Worm (Caenorhabditis elegans): ENCODE results near the gene nex-3.

nex-3 gene

ce11 chrIII:4441781-4442180 is at the start of gene nex-3:
TSS of gene nex-3 (plus strand) at chrIII:4442081.
- TF ChIP-seq efl-1 (optimal IDR thresholded peaks at IDR 0.05) (no peak), efl-1 (GFP tag; optimal IDR thresholded peaks at IDR 0.05 in 1 of 2) (peak in 1 of 2 experiments; percentile 76), elt-3 (tag; optimal IDR thresholded peaks at IDR 0.05) (no peak), lin-15B (tag; optimal IDR thresholded peaks at IDR 0.05) (no peak)

DNA sequence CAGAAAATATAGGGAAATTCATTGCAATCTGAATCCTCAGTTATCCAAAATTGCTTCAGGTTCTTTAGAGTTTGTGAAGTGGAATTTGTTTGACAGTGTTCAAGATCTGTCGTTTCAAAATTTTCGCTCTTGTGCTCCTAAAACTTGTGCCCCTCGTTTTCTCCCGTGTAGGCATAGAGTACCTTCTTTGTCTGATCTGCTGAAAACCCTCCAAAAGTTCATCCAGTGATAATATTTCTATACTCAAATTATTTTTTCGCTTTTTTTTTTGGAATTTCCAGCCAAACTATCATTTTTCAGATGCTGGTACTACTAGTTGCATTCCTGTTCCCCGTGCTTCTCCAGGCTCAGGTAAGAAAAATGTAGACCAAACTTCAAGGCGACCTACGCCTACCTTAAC is 47.4 kb upstream of the nex-3 start, which contains the start of gene R07E5.4:
Gene R07E5.4, plus strand, starts transcription at position 301 of the 400 bp plus-strand sequence.
- TF ChIP-seq egl-13 (tag; optimal IDR thresholded peaks at IDR 0.05) (no peak), nhr-12 (tag; optimal IDR thresholded peaks at IDR 0.05) (no peak), zag-1 (tag; optimal IDR thresholded peaks at IDR 0.05) (no peak), zip-4 (GFP tag; optimal IDR thresholded peaks at IDR 0.05) (no peak), lin-35 (GFP tag; optimal IDR thresholded peaks at IDR 0.05) (no peak), aha-1 (tag; optimal IDR thresholded peaks at IDR 0.05) (no peak), irx-1 (tag; optimal IDR thresholded peaks at IDR 0.05) (no peak), ztf-11 (tag; optimal IDR thresholded peaks at IDR 0.05) (no peak)

DNA sequence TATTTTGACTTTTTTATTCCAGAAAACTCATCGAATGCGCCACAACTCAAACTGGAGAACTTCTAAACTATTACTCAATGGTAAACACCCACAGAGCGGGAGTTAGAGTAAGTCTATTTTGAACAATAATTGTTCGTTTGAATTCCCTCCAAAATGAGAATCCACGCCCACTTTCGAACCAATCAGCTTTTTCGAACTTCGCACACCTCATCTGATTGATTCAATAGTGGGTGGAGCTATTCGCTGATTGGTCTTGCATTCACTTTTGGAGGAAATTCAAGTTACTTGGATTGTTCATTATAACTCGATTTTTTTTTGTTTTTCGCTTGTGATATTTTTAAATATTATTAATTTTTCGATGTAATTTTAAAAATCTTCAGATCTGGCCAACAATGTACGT is 46.0 kb upstream of the nex-3 start:
- no peak for TF ChIP-seq nhr-71 (tag; optimal IDR thresholded peaks at IDR 0.05)
- no peak for TF ChIP-seq pag-3 (tag; optimal IDR thresholded peaks at IDR 0.05; ENCODE audit: borderline replicate concordance, insufficient read depth)
- no peak for TF ChIP-seq zip-4 (GFP tag; optimal IDR thresholded peaks at IDR 0.05)
- no peak for TF ChIP-seq sup-37 (GFP tag; optimal IDR thresholded peaks at IDR 0.05)
- no peak for TF ChIP-seq irx-1 (tag; optimal IDR thresholded peaks at IDR 0.05)
- TF ChIP-seq elt-2 (tag; optimal IDR thresholded peaks at IDR 0.05): no peak
- no peak for TF ChIP-seq ets-5 (GFP tag; IDR thresholded peaks at IDR 0.05)
- TF ChIP-seq C04F5.9 (tag; optimal IDR thresholded peaks at IDR 0.05): no peak
- TF ChIP-seq lin-35 (GFP tag; optimal IDR thresholded peaks at IDR 0.05): no peak
- no peak for TF ChIP-seq sox-4 (tag; optimal IDR thresholded peaks at IDR 0.05)
- no peak for TF ChIP-seq nhr-84 (tag; optimal IDR thresholded peaks at IDR 0.05)
- TF ChIP-seq ztf-4 (tag; optimal IDR thresholded peaks at IDR 0.05): no peak

ce11 chrIII:4397115-4397514 is 44.8 kb upstream of the nex-3 start, which contains the start of gene R07E5.5:
TSS of gene R07E5.5 (plus strand) at chrIII:4397415.
- TF ChIP-seq snpc-4 (tag; optimal IDR thresholded peaks at IDR 0.05) (no peak), egl-27 (tag; optimal IDR thresholded peaks at IDR 0.05) (no peak), hpl-2 (GFP tag; optimal IDR thresholded peaks at IDR 0.05) (no peak), fkh-10 (GFP tag; optimal IDR thresholded peaks at IDR 0.05) (no peak), sox-4 (tag; optimal IDR thresholded peaks at IDR 0.05) (no peak), lin-13 (GFP tag; optimal IDR thresholded peaks at IDR 0.05) (no peak), hlh-4 (tag; optimal IDR thresholded peaks at IDR 0.05) (no peak), lin-35 (GFP tag; optimal IDR thresholded peaks at IDR 0.05) (no peak), mef-2 (tag; optimal IDR thresholded peaks at IDR 0.05) (no peak)

DNA sequence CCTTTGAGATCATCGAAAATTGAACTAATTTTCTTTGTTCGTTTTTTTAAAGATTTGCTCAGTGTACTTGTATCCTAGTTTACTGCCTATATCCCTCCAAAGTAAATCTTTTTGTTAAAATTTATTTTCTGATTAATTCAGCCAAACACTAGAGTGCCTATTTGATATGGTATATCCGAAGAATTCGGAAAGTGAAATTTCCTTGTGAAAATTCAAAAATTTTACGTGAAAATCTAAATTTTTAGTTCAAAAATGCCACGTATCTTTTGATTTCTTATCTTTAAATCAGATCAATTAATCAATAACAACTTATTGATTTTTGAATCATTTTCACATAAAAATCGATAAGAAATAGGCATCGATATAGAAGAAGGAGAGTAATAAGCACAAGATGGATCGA is 43.4 kb upstream of the nex-3 start, which contains the start of gene R07E5.6:
Gene R07E5.6, plus strand, starts transcription at position 301 of the 400 bp plus-strand sequence.
- TF ChIP-seq hpl-2 (GFP tag; optimal IDR thresholded peaks at IDR 0.05): no peak
- TF ChIP-seq efl-1 (optimal IDR thresholded peaks at IDR 0.05): no peak
- peak in 1 of 2 experiments; percentile 37 for TF ChIP-seq efl-1 (GFP tag; optimal IDR thresholded peaks at IDR 0.05 in 1 of 2)

- no peak for TF ChIP-seq fkh-10 (GFP tag; optimal IDR thresholded peaks at IDR 0.05)
- no peak for TF ChIP-seq ama-1 (optimal IDR thresholded peaks at IDR 0.05)
- TF ChIP-seq mep-1 (tag; optimal IDR thresholded peaks at IDR 0.05): no peak
- TF ChIP-seq ceh-90 (tag; optimal IDR thresholded peaks at IDR 0.05): no peak
- TF ChIP-seq pqm-1 (tag; optimal IDR thresholded peaks at IDR 0.05): no peak
- TF ChIP-seq pag-3 (tag; optimal IDR thresholded peaks at IDR 0.05; ENCODE audit: borderline replicate concordance, insufficient read depth): no peak
- no peak for TF ChIP-seq rnt-1 (tag; optimal IDR thresholded peaks at IDR 0.05)
- no peak for TF ChIP-seq fkh-8 (tag; optimal IDR thresholded peaks at IDR 0.05)
- TF ChIP-seq lin-14 (GFP tag; optimal IDR thresholded peaks at IDR 0.05): no peak
Measured at ce11 chrIII:4401142-4401541, 40.7 kb upstream of the nex-3 start, which contains the start of gene R07E5.15. TSS of gene R07E5.15 (plus strand) at chrIII:4401442.

Data from whole organism, L1 larva.